Worm (Caenorhabditis elegans): ENCODE results near the gene K06A4.6.

The K06A4.6 gene

DNA sequence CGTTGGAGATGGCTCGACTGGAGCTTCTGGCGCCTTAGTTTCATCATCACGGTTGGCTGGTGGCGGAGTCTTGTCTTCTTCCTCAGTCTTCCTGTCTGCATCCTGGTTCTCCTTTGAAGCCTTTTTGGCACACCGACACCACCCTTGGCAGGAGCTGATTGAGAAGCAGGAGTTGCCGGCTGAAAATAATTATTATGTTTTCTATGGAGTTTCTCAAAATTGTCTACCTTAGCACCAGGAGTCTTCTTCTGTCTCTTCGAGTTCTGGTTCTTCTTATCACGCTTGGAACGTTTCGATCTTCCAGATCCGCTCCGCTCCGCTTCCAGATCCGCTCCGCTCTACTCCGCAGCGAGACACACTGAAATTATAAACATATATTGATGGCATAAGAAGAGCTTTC lies at the start of gene K06A4.6:
Gene K06A4.6, minus strand, starts transcription at position 101 of the 400 bp plus-strand sequence.
- TF ChIP-seq lin-15B (tag; optimal IDR thresholded peaks at IDR 0.05) (no peak), snpc-1.2 (GFP tag; IDR thresholded peaks at IDR 0.05) (no peak), set-16 (GFP tag; IDR thresholded peaks at IDR 0.05) (peak; percentile 43; the same call in 1 of the 2 replicates), nhr-41 (GFP tag; IDR thresholded peaks at IDR 0.05) (no peak), aha-1 (tag) (peak; percentile 43), php-3 (GFP tag; IDR thresholded peaks at IDR 0.05) (no peak), nhr-25 (tag; optimal IDR thresholded peaks at IDR 0.05; ENCODE audit: borderline replicate concordance, insufficient read depth) (no peak)

DNA sequence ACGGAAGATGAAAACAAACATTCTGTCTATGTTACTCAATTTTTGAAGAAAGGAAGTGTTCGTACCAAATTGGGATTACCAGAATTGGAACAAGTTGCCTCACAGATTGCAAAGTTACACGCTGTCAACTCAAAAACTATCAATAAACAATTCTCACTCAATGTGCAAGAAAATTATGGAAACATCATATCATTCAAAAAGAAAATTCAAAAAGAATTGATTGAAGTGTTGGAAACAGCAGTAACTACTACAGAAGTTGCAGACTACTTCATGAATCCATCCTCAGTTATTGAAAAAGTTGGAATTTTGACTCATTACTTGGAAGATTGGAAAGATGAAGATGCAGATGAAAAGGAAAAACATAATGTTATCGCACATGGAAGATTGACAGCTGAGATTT lies 47.5 kb upstream of the K06A4.6 start:
- peak; percentile 96 for TF ChIP-seq aha-1 (tag)
- TF ChIP-seq ceh-28 (tag; optimal IDR thresholded peaks at IDR 0.05) = no peak
- no peak for TF ChIP-seq nhr-48 (tag; optimal IDR thresholded peaks at IDR 0.05)
- TF ChIP-seq zfp-2 (tag; optimal IDR thresholded peaks at IDR 0.05) = no peak
- no peak for TF ChIP-seq nhr-42 (GFP tag; IDR thresholded peaks at IDR 0.05)
- TF ChIP-seq Y48G9A.11 (GFP tag; IDR thresholded peaks at IDR 0.05) = no peak

DNA sequence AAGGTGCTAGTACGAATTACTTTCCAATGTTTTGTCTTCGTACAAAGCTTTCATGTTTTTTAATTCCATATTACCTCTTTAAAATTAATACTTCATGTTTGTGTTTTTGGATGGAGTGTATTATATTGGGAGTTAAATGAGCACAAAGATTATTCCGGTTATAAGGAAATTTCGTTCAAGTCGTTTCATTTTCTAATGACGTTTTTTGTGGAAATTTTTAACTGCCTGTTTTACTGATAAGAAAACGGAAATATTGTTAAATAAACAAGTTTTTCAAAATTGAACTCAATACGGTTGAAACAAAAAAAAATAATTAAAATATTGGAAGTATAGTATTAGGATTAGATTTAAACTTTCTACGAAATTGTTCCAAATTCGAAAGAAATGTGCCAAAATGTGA lies 46.9 kb upstream of the K06A4.6 start:
- TF ChIP-seq nhr-28 (tag; optimal IDR thresholded peaks at IDR 0.05) (peak; percentile 42), pqm-1 (tag; optimal IDR thresholded peaks at IDR 0.05) (peak; percentile 4), unc-62 (GFP tag; optimal IDR thresholded peaks at IDR 0.05 in 1 of 2) (peak in 1 of 2 experiments; percentile 16), unc-62 (tag; optimal IDR thresholded peaks at IDR 0.05) (no peak), daf-16 (GFP tag; optimal IDR thresholded peaks at IDR 0.05) (no peak), daf-16 (tag; optimal IDR thresholded peaks at IDR 0.05) (peak; percentile 39), ZK337.2 (GFP tag; IDR thresholded peaks at IDR 0.05) (no peak), dmd-6 (GFP tag; IDR thresholded peaks at IDR 0.05) (peak; percentile 38), arid-1 (GFP tag; conservative IDR thresholded peaks at IDR 0.05) (no peak), T20F7.1 (GFP tag; optimal IDR thresholded peaks at IDR 0.05) (no peak), nhr-77 (tag; optimal IDR thresholded peaks at IDR 0.05) (peak; percentile 57), F10B5.3 (tag; optimal IDR thresholded peaks at IDR 0.05) (no peak)

DNA sequence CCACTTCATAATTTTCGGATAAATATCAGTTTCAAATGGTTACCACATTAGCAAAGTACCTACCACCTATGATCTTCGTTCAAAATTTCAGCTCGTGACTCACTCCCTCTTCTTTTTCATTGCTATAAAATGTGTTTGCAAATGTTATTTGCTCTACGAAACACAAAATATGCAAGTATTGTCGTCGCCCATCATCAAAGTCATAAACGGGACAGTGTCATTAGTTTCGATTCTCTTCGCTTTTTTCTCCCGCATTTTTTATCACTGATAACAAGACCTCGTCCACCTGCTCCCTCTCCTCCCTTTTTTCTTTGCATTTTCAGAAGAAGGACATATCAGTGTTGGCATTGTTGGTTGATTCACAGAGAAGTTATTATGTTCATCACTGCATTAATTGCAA lies 46.0 kb upstream of the K06A4.6 start, which contains the start of gene C50F4.1:
Gene C50F4.1, plus strand, starts transcription at position 324 of the 400 bp plus-strand sequence.
- TF ChIP-seq dmd-6 (GFP tag; IDR thresholded peaks at IDR 0.05) (peak; percentile 83), hlh-11 (tag; optimal IDR thresholded peaks at IDR 0.05) (peak; percentile 69), F37D6.2 (tag; optimal IDR thresholded peaks at IDR 0.05) (no peak), php-3 (GFP tag; IDR thresholded peaks at IDR 0.05) (peak; percentile 86), lin-15B (tag; optimal IDR thresholded peaks at IDR 0.05) (no peak), nhr-28 (tag; optimal IDR thresholded peaks at IDR 0.05) (peak; percentile 82), zfp-3 (GFP tag; conservative IDR thresholded peaks at IDR 0.05) (no peak), arid-1 (GFP tag; conservative IDR thresholded peaks at IDR 0.05) (no peak), unc-62 (GFP tag; optimal IDR thresholded peaks at IDR 0.05 in 1 of 2) (peak in 1 of 2 experiments; percentile 88), unc-62 (tag; optimal IDR thresholded peaks at IDR 0.05) (no peak), hlh-30 (tag; optimal IDR thresholded peaks at IDR 0.05; ENCODE audit: insufficient read depth) (peak; percentile 45), daf-16 (GFP tag; optimal IDR thresholded peaks at IDR 0.05) (no peak), daf-16 (tag; optimal IDR thresholded peaks at IDR 0.05) (peak; percentile 49), pqm-1 (tag; optimal IDR thresholded peaks at IDR 0.05) (peak; percentile 91), mxl-3 (GFP tag; optimal IDR thresholded peaks at IDR 0.05) (peak; percentile 51), nhr-77 (tag; optimal IDR thresholded peaks at IDR 0.05) (peak; percentile 51), Y5F2A.4 (GFP tag; optimal IDR thresholded peaks at IDR 0.05) (no peak)

DNA sequence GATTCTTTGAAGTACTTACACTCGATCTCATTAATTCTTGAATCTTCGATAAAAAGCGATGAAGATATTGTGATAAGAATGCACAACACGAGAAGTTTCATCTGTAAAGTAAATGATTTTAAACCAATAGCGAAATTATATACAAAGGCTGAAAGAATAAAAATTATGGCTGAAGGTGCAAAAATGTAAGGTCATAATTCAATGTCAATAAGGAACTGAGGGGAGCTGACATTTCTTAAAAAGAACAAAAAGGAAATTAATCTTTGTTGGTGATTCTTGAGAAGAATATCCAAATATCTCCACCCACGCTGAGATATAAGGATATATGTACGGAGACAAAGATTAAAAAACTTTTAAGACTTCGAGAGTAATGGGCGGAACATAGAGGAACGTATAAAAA lies 43.6 kb upstream of the K06A4.6 start, which contains the start of gene C50F4.9:
Gene C50F4.9, minus strand, starts transcription at position 101 of the 400 bp plus-strand sequence.
- TF ChIP-seq T20F7.1 (GFP tag; optimal IDR thresholded peaks at IDR 0.05) (no peak), nhr-76 (tag; optimal IDR thresholded peaks at IDR 0.05) (no peak), lin-1 (GFP tag; IDR thresholded peaks at IDR 0.05) (no peak), lin-13 (GFP tag; optimal IDR thresholded peaks at IDR 0.05) (no peak), unc-39 (tag; optimal IDR thresholded peaks at IDR 0.05) (no peak), nhr-48 (tag; optimal IDR thresholded peaks at IDR 0.05) (no peak), spr-1 (tag; optimal IDR thresholded peaks at IDR 0.05) (no peak)
